Worm (Caenorhabditis elegans): ENCODE measurements around the gene ZK673.4.

The ZK673.4 gene

ce11 chrII:10476959-10477358 lies 24.2 kb downstream of the ZK673.4 start, which contains the start of gene ZK666.4:
TSS of gene ZK666.4 (plus strand) at chrII:10477259.
- TF ChIP-seq unc-55 (GFP tag; optimal IDR thresholded peaks at IDR 0.05) (no peak), peb-1 (tag; optimal IDR thresholded peaks at IDR 0.05) (no peak), skn-1 (tag; optimal IDR thresholded peaks at IDR 0.05) (no peak), C34F6.9 (tag; optimal IDR thresholded peaks at IDR 0.05) (no peak), elt-1 (tag; optimal IDR thresholded peaks at IDR 0.05) (no peak), nhr-21 (tag; optimal IDR thresholded peaks at IDR 0.05) (no peak), nhr-12 (tag; optimal IDR thresholded peaks at IDR 0.05) (no peak), sma-9 (GFP tag; optimal IDR thresholded peaks at IDR 0.05) (no peak), sma-9 (tag; optimal IDR thresholded peaks at IDR 0.05) (no peak), snpc-4 (tag; optimal IDR thresholded peaks at IDR 0.05) (no peak), mab-5 (tag; optimal IDR thresholded peaks at IDR 0.05) (no peak), ztf-1 (GFP tag; conservative IDR thresholded peaks at IDR 0.05) (no peak)

DNA sequence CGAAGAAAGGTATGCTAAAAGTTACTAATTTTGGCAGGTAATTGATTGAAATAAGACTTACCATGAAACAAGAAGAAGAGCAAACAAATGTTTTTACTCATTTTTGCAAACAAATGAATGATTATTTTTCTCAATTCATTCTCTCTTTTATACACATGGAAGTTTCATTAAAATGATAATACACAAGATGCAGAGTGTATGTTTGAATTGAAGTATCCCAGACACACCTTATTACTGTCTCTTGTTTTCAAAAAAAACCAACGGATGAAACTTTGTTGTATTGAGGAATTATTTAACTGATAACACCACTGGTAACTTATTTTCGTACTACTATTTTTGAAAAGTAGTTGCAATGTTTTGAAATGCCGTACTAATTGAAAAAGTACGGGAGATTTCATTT lies 26.6 kb downstream of the ZK673.4 start, which contains the start of gene clec-59:
clec-59 (minus strand) TSS at position 101 of the 400 bp plus-strand sequence.
- TF ChIP-seq aly-2 (tag; optimal IDR thresholded peaks at IDR 0.05) (no peak), nhr-6 (tag; optimal IDR thresholded peaks at IDR 0.05) (no peak), elt-1 (tag; optimal IDR thresholded peaks at IDR 0.05) (no peak), nhr-21 (tag; optimal IDR thresholded peaks at IDR 0.05) (no peak), peb-1 (tag; optimal IDR thresholded peaks at IDR 0.05) (no peak), dmd-4 (tag; optimal IDR thresholded peaks at IDR 0.05) (no peak)

DNA sequence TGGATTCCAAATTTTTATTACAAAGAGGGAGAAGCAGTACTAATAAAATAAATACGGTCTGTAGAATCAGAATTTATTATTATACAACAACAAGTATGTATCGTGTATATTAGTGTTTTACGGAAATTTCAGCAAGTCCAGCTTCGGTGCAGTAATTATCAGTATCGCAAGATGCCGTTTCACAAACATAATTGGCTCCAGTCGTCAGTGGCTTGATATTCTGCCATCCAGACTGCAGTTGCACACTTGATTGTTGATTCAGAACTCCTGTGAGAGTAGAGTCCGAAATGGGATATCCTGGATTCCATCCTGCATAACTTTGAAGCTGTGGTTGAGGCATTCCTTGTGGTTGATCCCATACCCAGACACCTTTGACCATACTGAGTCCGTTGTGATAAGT lies 27.3 kb downstream of the ZK673.4 start:
- TF ChIP-seq gmeb-1 (tag; optimal IDR thresholded peaks at IDR 0.05), result no peak
- TF ChIP-seq nhr-6 (tag; optimal IDR thresholded peaks at IDR 0.05), result no peak
- TF ChIP-seq zag-1 (tag; optimal IDR thresholded peaks at IDR 0.05), result no peak
- no peak for TF ChIP-seq lin-11 (tag; optimal IDR thresholded peaks at IDR 0.05)

ce11 chrII:10481824-10482556 lies 29.3 kb downstream of the ZK673.4 start, which contains the start of the genes clec-60 and ZK666.11:
TSS of gene clec-60 (minus strand) at chrII:10481874.
TSS of gene ZK666.11 (plus strand) at chrII:10482522.
- TF ChIP-seq fos-1 (tag; optimal IDR thresholded peaks at IDR 0.05), result peak; percentile 28
- no peak for TF ChIP-seq unc-55 (GFP tag; optimal IDR thresholded peaks at IDR 0.05)

ce11 chrII:10482899-10483298 lies 30.2 kb downstream of the ZK673.4 start:
- TF ChIP-seq dmd-4 (tag; optimal IDR thresholded peaks at IDR 0.05) (no peak), fos-1 (tag; optimal IDR thresholded peaks at IDR 0.05) (peak; percentile 24)

ce11 chrII:10483860-10484259 lies 31.1 kb downstream of the ZK673.4 start:
- TF ChIP-seq nhr-11 (tag; optimal IDR thresholded peaks at IDR 0.05), result no peak
- no peak for TF ChIP-seq alr-1 (tag; optimal IDR thresholded peaks at IDR 0.05)
- TF ChIP-seq lin-39 (tag; optimal IDR thresholded peaks at IDR 0.05), result no peak
- no peak for TF ChIP-seq aly-2 (tag; optimal IDR thresholded peaks at IDR 0.05)
- TF ChIP-seq mdl-1 (tag; optimal IDR thresholded peaks at IDR 0.05), result no peak
- TF ChIP-seq ztf-11 (tag; optimal IDR thresholded peaks at IDR 0.05), result no peak

DNA sequence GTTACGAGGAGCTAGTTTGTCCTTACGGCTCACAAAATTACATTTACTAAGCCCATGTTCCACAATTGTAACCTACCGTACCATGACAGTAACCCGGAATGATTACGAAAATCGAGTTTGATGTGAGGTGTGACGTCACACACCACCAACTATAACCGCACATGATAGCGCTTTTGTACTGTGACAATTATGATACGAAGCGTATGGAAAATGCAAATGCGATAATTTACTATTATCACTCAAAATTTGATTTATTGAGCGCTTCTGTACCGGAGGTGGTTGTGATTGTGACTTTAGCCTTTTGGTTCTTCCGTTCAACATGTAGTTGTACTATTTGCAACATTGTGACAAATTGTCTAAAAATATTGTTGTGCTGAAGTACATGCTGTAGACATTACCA lies 32.9 kb downstream of the ZK673.4 start:
- TF ChIP-seq fos-1 (tag; optimal IDR thresholded peaks at IDR 0.05) (peak; percentile 55), nhr-129 (tag; optimal IDR thresholded peaks at IDR 0.05) (no peak)

DNA sequence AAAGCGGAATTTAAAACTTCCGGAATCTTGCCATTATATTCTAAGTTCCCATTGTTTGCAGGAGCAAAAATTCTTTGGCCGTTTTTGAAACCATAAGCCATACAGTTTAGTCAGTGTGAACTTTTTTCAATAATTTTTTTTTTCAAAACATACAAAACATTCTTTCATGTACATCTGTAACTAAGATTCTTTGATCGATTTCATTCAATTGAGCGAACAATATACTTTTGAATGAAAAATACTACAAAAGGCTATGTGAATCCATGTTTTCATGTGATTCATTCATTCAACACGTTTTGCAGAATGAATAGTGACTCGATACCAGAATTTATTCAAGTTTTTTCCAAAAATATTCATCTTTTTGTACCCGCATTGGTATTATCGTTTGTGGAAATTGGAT lies 34.0 kb downstream of the ZK673.4 start, which contains the start of gene ZK666.15:
ZK666.15 (plus strand) TSS at position 301 of the 400 bp plus-strand sequence.
- no peak for TF ChIP-seq elt-1 (tag; optimal IDR thresholded peaks at IDR 0.05)
- no peak for TF ChIP-seq crh-2 (tag; optimal IDR thresholded peaks at IDR 0.05)
- no peak for TF ChIP-seq skn-1 (tag; optimal IDR thresholded peaks at IDR 0.05)
- no peak for TF ChIP-seq dmd-4 (tag; optimal IDR thresholded peaks at IDR 0.05)
- no peak for TF ChIP-seq lsy-2 (tag; optimal IDR thresholded peaks at IDR 0.05)
- no peak for TF ChIP-seq unc-39 (tag; optimal IDR thresholded peaks at IDR 0.05)
- no peak for TF ChIP-seq nhr-10 (tag; optimal IDR thresholded peaks at IDR 0.05)
- TF ChIP-seq snpc-4 (tag; optimal IDR thresholded peaks at IDR 0.05), result no peak
- TF ChIP-seq mab-5 (tag; optimal IDR thresholded peaks at IDR 0.05), result no peak
- TF ChIP-seq peb-1 (tag; optimal IDR thresholded peaks at IDR 0.05), result no peak
- TF ChIP-seq elt-3 (tag; optimal IDR thresholded peaks at IDR 0.05), result no peak
- TF ChIP-seq nhr-11 (tag; optimal IDR thresholded peaks at IDR 0.05), result no peak
- no peak for TF ChIP-seq nhr-25 (tag; optimal IDR thresholded peaks at IDR 0.05)
- no peak for TF ChIP-seq fos-1 (tag; optimal IDR thresholded peaks at IDR 0.05)
- TF ChIP-seq nhr-12 (tag; optimal IDR thresholded peaks at IDR 0.05), result no peak
- TF ChIP-seq Y55F3AM.14 (GFP tag; optimal IDR thresholded peaks at IDR 0.05), result no peak
- TF ChIP-seq R02D3.7 (tag; optimal IDR thresholded peaks at IDR 0.05), result no peak
- TF ChIP-seq ceh-82 (tag; optimal IDR thresholded peaks at IDR 0.05), result no peak
